Worm (Caenorhabditis elegans) whole organism, midembryonic: ENCODE data around the gene clec-9.

Experiments
- T22C8.4 ChIP-seq: fragments of 200-800 bp; sonication (Bioruptor generic); IDR thresholded peaks from 2 replicates; pipeline ENCODE4 v1.3.6; 2022; ENCODE audit warnings: missing genetic modification characterization, missing compliant biosample characterization
- cog-1 ChIP-seq: sonication (generic microtip); optimal IDR thresholded peaks from 2 replicates; lab custom pipeline; 2016; ENCODE audit warnings: missing genetic modification characterization, missing compliant biosample characterization
- flt-1 ChIP-seq: fragments of 200-800 bp; sonication (Bioruptor generic); IDR thresholded peaks from 2 replicates; pipeline ENCODE4 v1.3.6; 2022; ENCODE audit warnings: missing genetic modification characterization, missing compliant biosample characterization
- klf-2 ChIP-seq: fragments of 200-800 bp; sonication (Bioruptor generic); conservative IDR thresholded peaks from 2 replicates; pipeline ENCODE4 v1.3.6; 2022; ENCODE audit warnings: missing genetic modification reagents, missing genetic modification characterization, missing compliant biosample characterization
- med-1 ChIP-seq: sonication (generic microtip); optimal IDR thresholded peaks from 2 replicates; lab custom pipeline; 2017; ENCODE audit warnings: missing genetic modification characterization, mild to moderate bottlenecking, missing compliant biosample characterization, antibody characterized with exemption, missing genetic modification reagents; ENCODE audit not compliant: insufficient read depth
- ref-1 ChIP-seq: fragments of 200-800 bp; sonication (Bioruptor generic); conservative IDR thresholded peaks from 2 replicates; pipeline ENCODE4 v1.3.6; 2022; ENCODE audit warnings: missing genetic modification reagents, missing genetic modification characterization, missing compliant biosample characterization
- tab-1 ChIP-seq: fragments of 200-800 bp; sonication (Bioruptor generic); IDR thresholded peaks from 2 replicates; pipeline ENCODE4 v1.3.6; 2022; ENCODE audit warnings: missing genetic modification characterization, missing compliant biosample characterization
- ztf-23 ChIP-seq: fragments of 200-800 bp; sonication (Bioruptor generic); IDR thresholded peaks from 2 replicates; pipeline ENCODE4 v1.3.6; 2022; ENCODE audit warnings: missing genetic modification reagents, missing genetic modification characterization, missing compliant biosample characterization
- ztf-29 ChIP-seq: fragments of 200-800 bp; sonication (Bioruptor generic); IDR thresholded peaks from 2 replicates; pipeline ENCODE4 v1.3.6; 2022; ENCODE audit warnings: missing genetic modification reagents, missing genetic modification characterization, missing compliant biosample characterization

clec-9 gene

ce11 chrV:16742123-16742522 lies 35.7 kb upstream of the clec-9 start, which contains the start of gene T25E12.6:
TSS of gene T25E12.6 (plus strand) at chrV:16742423.
- TF ChIP-seq flt-1, result no peak
- no peak for TF ChIP-seq ztf-23 (GFP tag; lab: Robert Waterston, UW)
- TF ChIP-seq med-1, result no peak
- TF ChIP-seq tab-1 (GFP tag; lab: Robert Waterston, UW), result no peak
- no peak for TF ChIP-seq T22C8.4 (GFP tag; lab: Robert Waterston, UW)
- no peak for TF ChIP-seq ref-1 (GFP tag; lab: Robert Waterston, UW)
- TF ChIP-seq ztf-29 (GFP tag; lab: Robert Waterston, UW), result no peak
- TF ChIP-seq cog-1 (tag; lab: Kevin White, UChicago), result no peak
- no peak for TF ChIP-seq klf-2 (GFP tag; lab: Robert Waterston, UW)

ce11 chrV:16739100-16739499 lies 32.7 kb upstream of the clec-9 start, which contains the start of the genes clec-29 and clec-39:
TSS of gene clec-29 (minus strand) at chrV:16739200.
TSS of gene clec-39 (plus strand) at chrV:16739268.
- no peak for TF ChIP-seq ztf-29 (GFP tag; lab: Robert Waterston, UW)
- no peak for TF ChIP-seq ztf-23 (GFP tag; lab: Robert Waterston, UW)
- no peak for TF ChIP-seq klf-2 (GFP tag; lab: Robert Waterston, UW)
- no peak for TF ChIP-seq tab-1 (GFP tag; lab: Robert Waterston, UW)
- TF ChIP-seq T22C8.4 (GFP tag; lab: Robert Waterston, UW), result no peak
- no peak for TF ChIP-seq ref-1 (GFP tag; lab: Robert Waterston, UW)
- TF ChIP-seq flt-1, result no peak
- no peak for TF ChIP-seq cog-1 (tag; lab: Kevin White, UChicago)
- TF ChIP-seq med-1, result no peak

DNA sequence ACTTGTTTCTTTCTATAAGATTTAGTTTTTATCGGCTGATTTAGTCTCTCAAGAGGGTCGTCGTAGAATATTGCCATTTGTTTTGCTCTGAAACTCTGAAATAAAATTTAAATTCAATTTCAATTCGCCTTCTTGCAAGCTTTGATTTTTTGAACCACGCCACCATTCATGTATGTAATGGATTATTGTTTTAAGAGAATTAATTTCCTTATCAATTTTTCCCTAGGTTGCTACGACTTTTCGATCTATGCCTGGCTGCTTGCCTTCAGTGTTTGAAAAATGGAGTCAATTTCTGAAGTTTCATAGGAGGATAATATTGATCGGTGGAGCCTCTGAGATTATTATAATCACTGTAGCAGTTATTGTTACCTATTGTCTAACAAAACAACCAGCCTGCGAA lies 29.1 kb upstream of the clec-9 start, which contains the start of the genes clec-38 and clec-34:
Gene clec-38 (minus strand): TSS at position 101 of the 400 bp plus-strand sequence.
Gene clec-34 (plus strand): TSS at position 248 of the 400 bp plus-strand sequence.
- no peak for TF ChIP-seq T22C8.4 (GFP tag; lab: Robert Waterston, UW)
- no peak for TF ChIP-seq med-1
- no peak for TF ChIP-seq klf-2 (GFP tag; lab: Robert Waterston, UW)
- TF ChIP-seq ztf-23 (GFP tag; lab: Robert Waterston, UW), result no peak
- TF ChIP-seq ref-1 (GFP tag; lab: Robert Waterston, UW), result no peak
- no peak for TF ChIP-seq cog-1 (tag; lab: Kevin White, UChicago)
- no peak for TF ChIP-seq tab-1 (GFP tag; lab: Robert Waterston, UW)

DNA sequence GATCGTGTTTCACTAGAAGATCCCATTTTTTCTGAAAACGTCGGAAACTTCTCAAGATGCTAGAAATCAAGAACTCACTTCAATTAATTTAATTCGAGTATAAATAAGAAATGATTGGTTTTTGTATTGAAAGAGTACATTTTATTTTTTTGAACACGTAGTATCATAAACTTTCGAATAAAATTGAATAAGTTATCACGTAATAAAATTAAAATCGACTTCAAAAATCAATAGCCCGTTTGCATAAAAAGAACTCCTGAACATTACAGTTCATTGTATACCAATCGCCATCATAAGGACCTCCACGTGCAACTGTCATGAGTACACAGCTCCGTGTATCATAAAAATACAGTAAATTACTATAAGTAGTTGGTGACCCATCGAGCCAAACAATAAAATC lies 27.2 kb upstream of the clec-9 start, which contains the start of gene T25E12.16:
Gene T25E12.16 (minus strand): TSS at position 101 of the 400 bp plus-strand sequence.
- TF ChIP-seq med-1 (no peak), ztf-29 (GFP tag; lab: Robert Waterston, UW) (no peak), cog-1 (tag; lab: Kevin White, UChicago) (no peak), ztf-23 (GFP tag; lab: Robert Waterston, UW) (no peak), flt-1 (no peak), tab-1 (GFP tag; lab: Robert Waterston, UW) (no peak), T22C8.4 (GFP tag; lab: Robert Waterston, UW) (no peak), klf-2 (GFP tag; lab: Robert Waterston, UW) (no peak), ref-1 (GFP tag; lab: Robert Waterston, UW) (no peak)

DNA sequence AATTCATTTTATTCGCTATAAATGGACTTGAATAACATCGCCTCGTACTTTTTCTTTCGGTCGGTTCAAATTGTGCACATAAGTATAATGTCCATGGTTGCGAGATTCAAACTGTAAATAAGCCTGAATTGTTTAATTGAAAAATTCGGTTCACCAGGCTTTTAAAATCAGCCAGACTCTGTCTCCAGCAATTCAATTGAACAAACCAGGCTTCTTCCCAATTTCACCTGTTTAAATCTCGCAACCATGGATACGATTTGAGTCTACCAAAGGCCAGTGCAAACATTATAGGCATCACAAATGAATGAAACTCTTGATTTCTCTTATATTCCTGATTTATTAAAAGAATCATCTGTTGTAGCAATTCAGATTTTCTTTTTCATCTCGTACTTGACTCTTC lies 25.2 kb upstream of the clec-9 start, which contains the start of gene srz-100:
Gene srz-100 (plus strand): TSS at position 301 of the 400 bp plus-strand sequence.
- TF ChIP-seq tab-1 (GFP tag; lab: Robert Waterston, UW), result no peak
- TF ChIP-seq med-1, result no peak
- no peak for TF ChIP-seq klf-2 (GFP tag; lab: Robert Waterston, UW)
- no peak for TF ChIP-seq T22C8.4 (GFP tag; lab: Robert Waterston, UW)
- TF ChIP-seq ztf-23 (GFP tag; lab: Robert Waterston, UW), result no peak

ce11 chrV:16729961-16730360 lies 23.5 kb upstream of the clec-9 start, which contains the start of gene srz-99:
TSS of gene srz-99 (plus strand) at chrV:16730261.
- TF ChIP-seq ref-1 (GFP tag; lab: Robert Waterston, UW) (no peak), med-1 (no peak), flt-1 (no peak), cog-1 (tag; lab: Kevin White, UChicago) (no peak), klf-2 (GFP tag; lab: Robert Waterston, UW) (no peak), tab-1 (GFP tag; lab: Robert Waterston, UW) (no peak), T22C8.4 (GFP tag; lab: Robert Waterston, UW) (no peak), ztf-29 (GFP tag; lab: Robert Waterston, UW) (no peak), ztf-23 (GFP tag; lab: Robert Waterston, UW) (no peak)

DNA sequence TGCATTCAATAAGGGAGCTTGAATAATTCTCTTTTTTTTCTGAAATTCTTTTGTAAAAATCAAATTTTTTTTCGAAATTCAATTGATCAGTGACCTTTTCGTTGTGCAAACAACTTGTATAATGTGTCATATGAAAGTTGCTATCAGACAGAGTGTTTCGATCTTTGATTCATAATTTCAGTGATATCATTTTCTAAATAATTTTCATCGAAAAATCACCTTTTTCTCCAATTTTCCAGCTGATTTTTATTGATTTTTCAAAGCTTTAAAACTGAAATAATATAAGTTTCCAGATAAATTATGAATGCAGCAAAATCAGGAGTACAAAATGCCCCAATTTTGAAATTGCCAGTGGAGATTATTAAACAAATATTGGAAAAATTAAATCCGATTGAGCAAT lies 22.0 kb upstream of the clec-9 start, which contains the start of gene fbxa-127:
Gene fbxa-127 (plus strand): TSS at position 301 of the 400 bp plus-strand sequence.
- TF ChIP-seq T22C8.4 (GFP tag; lab: Robert Waterston, UW), result no peak
- TF ChIP-seq ztf-23 (GFP tag; lab: Robert Waterston, UW), result no peak
- no peak for TF ChIP-seq ref-1 (GFP tag; lab: Robert Waterston, UW)
- TF ChIP-seq ztf-29 (GFP tag; lab: Robert Waterston, UW), result no peak
- no peak for TF ChIP-seq klf-2 (GFP tag; lab: Robert Waterston, UW)
- no peak for TF ChIP-seq cog-1 (tag; lab: Kevin White, UChicago)

ce11 chrV:16726915-16727314 lies 20.5 kb upstream of the clec-9 start, which contains the start of gene T25E12.14:
TSS of gene T25E12.14 (plus strand) at chrV:16727215.
- no peak for TF ChIP-seq cog-1 (tag; lab: Kevin White, UChicago)
- no peak for TF ChIP-seq ztf-29 (GFP tag; lab: Robert Waterston, UW)
- no peak for TF ChIP-seq ref-1 (GFP tag; lab: Robert Waterston, UW)
- no peak for TF ChIP-seq ztf-23 (GFP tag; lab: Robert Waterston, UW)
- no peak for TF ChIP-seq med-1
- no peak for TF ChIP-seq tab-1 (GFP tag; lab: Robert Waterston, UW)
- TF ChIP-seq klf-2 (GFP tag; lab: Robert Waterston, UW), result no peak
- no peak for TF ChIP-seq flt-1
- no peak for TF ChIP-seq T22C8.4 (GFP tag; lab: Robert Waterston, UW)

ce11 chrV:16725955-16726354 lies 19.5 kb upstream of the clec-9 start:
- TF ChIP-seq ztf-23 (GFP tag; lab: Robert Waterston, UW), result no peak
- no peak for TF ChIP-seq ztf-29 (GFP tag; lab: Robert Waterston, UW)
- TF ChIP-seq ref-1 (GFP tag; lab: Robert Waterston, UW), result no peak
- TF ChIP-seq tab-1 (GFP tag; lab: Robert Waterston, UW), result no peak
- TF ChIP-seq med-1, result no peak
- no peak for TF ChIP-seq cog-1 (tag; lab: Kevin White, UChicago)
- no peak for TF ChIP-seq T22C8.4 (GFP tag; lab: Robert Waterston, UW)
- no peak for TF ChIP-seq klf-2 (GFP tag; lab: Robert Waterston, UW)
- no peak for TF ChIP-seq flt-1
